2 fruit fly cellular contexts compared by ENCODE assay signal in the genomic region with DNA sequence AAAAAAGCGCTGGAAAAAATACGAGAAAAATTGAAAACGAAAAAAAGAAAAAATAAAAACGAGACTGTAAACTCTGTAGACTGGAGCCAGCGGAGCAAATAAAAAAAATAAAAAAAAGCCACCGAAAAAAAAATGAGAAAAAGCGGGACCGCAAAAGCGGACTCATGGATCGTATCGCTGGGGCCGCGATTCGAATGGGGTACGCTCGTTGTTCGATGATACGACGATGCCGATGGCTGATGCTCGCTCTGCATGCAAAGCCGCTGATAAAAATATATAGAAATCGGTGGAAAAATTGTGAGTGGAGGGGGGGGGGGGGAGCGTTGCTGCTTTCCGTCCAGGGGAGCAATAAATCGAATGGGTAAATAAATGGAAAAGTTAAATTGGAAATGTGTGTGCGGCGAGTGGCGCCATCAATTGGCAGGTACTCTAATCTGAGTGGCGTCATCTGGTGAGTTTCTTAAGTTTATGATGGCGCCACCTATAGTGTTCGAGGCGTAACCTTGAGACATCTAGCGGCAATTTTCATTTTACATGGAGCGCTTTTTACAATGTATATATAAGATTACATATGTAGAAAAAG.
A peak's percentile ranks its signal among the peaks of the same experiment; 100 is the strongest.
TF ChIP-seq lines count a peak whose summit lies in the region.

No protein-coding gene starts in this region.

TF ChIP-seq in whole organism, embryonic, 481 proteins besides CTCF, POLR2A, EP300 and RAD21 (continued from another document and continues in another):
- peak; percentile 56 for TF ChIP-seq CG9215 (GFP tag; IDR thresholded peaks at IDR 0.05; lab: Robert Waterston, UW)
- TF ChIP-seq NFAT (GFP tag; IDR thresholded peaks at IDR 0.05; lab: Robert Waterston, UW), result peak; percentile 96
- peak; percentile 2 for TF ChIP-seq D19A (tag; optimal IDR thresholded peaks at IDR 0.05; lab: Kevin White, UChicago)
- TF ChIP-seq Atf6 (GFP tag; IDR thresholded peaks at IDR 0.05; lab: Robert Waterston, UW), result 0 out of 2 replicates have a peak, but pooled peaks have one; percentile 15
- peak; percentile 55 for TF ChIP-seq shn (GFP tag; optimal IDR thresholded peaks at IDR 0.05; lab: Kevin White, UChicago)
- 0 out of 2 replicates have a peak, but pooled peaks have one; percentile 27 for TF ChIP-seq CG43689 (GFP tag; IDR thresholded peaks at IDR 0.05; lab: Robert Waterston, UW)
- peak; percentile 66 for TF ChIP-seq sob (GFP tag; IDR thresholded peaks at IDR 0.05; lab: Robert Waterston, UW)
- peak; percentile 93 for TF ChIP-seq Rfx (GFP tag; IDR thresholded peaks at IDR 0.05; lab: Robert Waterston, UW)
- peak; percentile 21 for TF ChIP-seq ewg (GFP tag; optimal IDR thresholded peaks at IDR 0.05; lab: Kevin White, UChicago)
- no peak for TF ChIP-seq Doc3 (GFP tag; IDR thresholded peaks at IDR 0.05; lab: Robert Waterston, UW; ENCODE audit: partially characterized antibody)
- no peak for TF ChIP-seq CrebB (tag; optimal IDR thresholded peaks at IDR 0.05; lab: Kevin White, UChicago)
- peak; percentile 2 for TF ChIP-seq BEAF-32 (GFP tag; optimal IDR thresholded peaks at IDR 0.05; lab: Kevin White, UChicago)
- peak; percentile 46 for TF ChIP-seq CG12155 (GFP tag; optimal IDR thresholded peaks at IDR 0.05; lab: Kevin White, UChicago)
- TF ChIP-seq jigr1 (GFP tag; IDR thresholded peaks at IDR 0.05; lab: Robert Waterston, UW), result peak; percentile 43; the same call in 2 of the 3 replicates
- TF ChIP-seq Sox100B (GFP tag; optimal IDR thresholded peaks at IDR 0.05; lab: Kevin White, UChicago), result no peak
- no peak for TF ChIP-seq toy (GFP tag; IDR thresholded peaks at IDR 0.05; lab: Robert Waterston, UW)
- peak; percentile 25 for TF ChIP-seq Usf (GFP tag; optimal IDR thresholded peaks at IDR 0.05; lab: Kevin White, UChicago)
- TF ChIP-seq CG12299 (tag; optimal IDR thresholded peaks at IDR 0.05; lab: Kevin White, UChicago), result no peak
- TF ChIP-seq CG1792 (GFP tag; optimal IDR thresholded peaks at IDR 0.05; lab: Kevin White, UChicago), result no peak
- peak; percentile 76 for TF ChIP-seq aop (GFP tag; IDR thresholded peaks at IDR 0.05; lab: Robert Waterston, UW)
- peak; percentile 54; the same call in 1 of the 2 replicates for TF ChIP-seq CG6689 (GFP tag; IDR thresholded peaks at IDR 0.05; lab: Robert Waterston, UW)
- peak; percentile 61; the same call in 1 of the 2 replicates for TF ChIP-seq HLH3B (GFP tag; IDR thresholded peaks at IDR 0.05; lab: Robert Waterston, UW)
- peak; percentile 34 for TF ChIP-seq Myb (GFP tag; optimal IDR thresholded peaks at IDR 0.05; lab: Kevin White, UChicago)
- TF ChIP-seq zfh2 (GFP tag; optimal IDR thresholded peaks at IDR 0.05; lab: Kevin White, UChicago), result no peak
- peak; percentile 66; the same call in 1 of the 2 replicates for TF ChIP-seq CG7372 (GFP tag; IDR thresholded peaks at IDR 0.05; lab: Robert Waterston, UW)
- no peak for TF ChIP-seq CG10147 (GFP tag; optimal IDR thresholded peaks at IDR 0.05; lab: Kevin White, UChicago)
- peak; percentile 74 for TF ChIP-seq Hr3 (GFP tag; optimal IDR thresholded peaks at IDR 0.05; lab: Kevin White, UChicago)
- TF ChIP-seq CG7963 (GFP tag; IDR thresholded peaks at IDR 0.05; lab: Robert Waterston, UW; ENCODE audit: partially characterized antibody), result no peak
- peak; percentile 87 for TF ChIP-seq ken (GFP tag; IDR thresholded peaks at IDR 0.05; lab: Robert Waterston, UW)
- peak; percentile 31 for TF ChIP-seq CG10654 (GFP tag; optimal IDR thresholded peaks at IDR 0.05; lab: Kevin White, UChicago)
- peak; percentile 45 for TF ChIP-seq sug (tag; optimal IDR thresholded peaks at IDR 0.05; lab: Kevin White, UChicago)
- TF ChIP-seq E2f1 (GFP tag; IDR thresholded peaks at IDR 0.05; lab: Robert Waterston, UW), result peak; percentile 81
- TF ChIP-seq Awh (GFP tag; IDR thresholded peaks at IDR 0.05; lab: Robert Waterston, UW), result peak; percentile 70
- no peak for TF ChIP-seq ac (GFP tag; optimal IDR thresholded peaks at IDR 0.05; lab: Kevin White, UChicago)
- TF ChIP-seq Dip2 (GFP tag; IDR thresholded peaks at IDR 0.05; lab: Robert Waterston, UW), result no peak
- peak; percentile 97 for TF ChIP-seq Drgx (GFP tag; IDR thresholded peaks at IDR 0.05; lab: Robert Waterston, UW)
- peak; percentile 42; the same call in 1 of the 2 replicates for TF ChIP-seq Poxn (GFP tag; IDR thresholded peaks at IDR 0.05; lab: Robert Waterston, UW)
- TF ChIP-seq CG4730 (GFP tag; IDR thresholded peaks at IDR 0.05; lab: Robert Waterston, UW), result peak; percentile 76
- TF ChIP-seq nerfin-1 (tag; optimal IDR thresholded peaks at IDR 0.05; lab: Kevin White, UChicago), result no peak
- peak; percentile 58 for TF ChIP-seq NfI (GFP tag; optimal IDR thresholded peaks at IDR 0.05; lab: Kevin White, UChicago)
- TF ChIP-seq Hsf (GFP tag; optimal IDR thresholded peaks at IDR 0.05; lab: Kevin White, UChicago), result peak; percentile 65
- TF ChIP-seq HLHmδ (GFP tag; optimal IDR thresholded peaks at IDR 0.05; lab: Kevin White, UChicago), result peak; percentile 63
- TF ChIP-seq CG12104 (GFP tag; optimal IDR thresholded peaks at IDR 0.05; lab: Kevin White, UChicago), result no peak
- TF ChIP-seq vnd (GFP tag; IDR thresholded peaks at IDR 0.05; lab: Robert Waterston, UW; ENCODE audit: partially characterized antibody), result no peak
- no peak for TF ChIP-seq CG33557 (GFP tag; optimal IDR thresholded peaks at IDR 0.05; lab: Kevin White, UChicago)
- TF ChIP-seq sc (optimal IDR thresholded peaks at IDR 0.05; lab: Kevin White, UChicago), result no peak
- peak; percentile 38 for TF ChIP-seq sc (GFP tag; optimal IDR thresholded peaks at IDR 0.05; lab: Kevin White, UChicago)
- no peak for TF ChIP-seq Sin3A (optimal IDR thresholded peaks at IDR 0.05; lab: Kevin White, UChicago)
- TF ChIP-seq Taf1 (GFP tag; IDR thresholded peaks at IDR 0.05; lab: Robert Waterston, UW), result peak; percentile 85
- peak; percentile 67 for TF ChIP-seq ftz-f1 (GFP tag; optimal IDR thresholded peaks at IDR 0.05; lab: Kevin White, UChicago)
- TF ChIP-seq corto (GFP tag; optimal IDR thresholded peaks at IDR 0.05; lab: Kevin White, UChicago), result peak; percentile 69
- TF ChIP-seq slou (GFP tag; optimal IDR thresholded peaks at IDR 0.05; lab: Kevin White, UChicago), result no peak
- TF ChIP-seq fd3F (GFP tag; optimal IDR thresholded peaks at IDR 0.05; lab: Kevin White, UChicago), result peak; percentile 33
- no peak for TF ChIP-seq CG4707 (GFP tag; optimal IDR thresholded peaks at IDR 0.05; lab: Kevin White, UChicago)
- TF ChIP-seq CG17568 (GFP tag; optimal IDR thresholded peaks at IDR 0.05; lab: Kevin White, UChicago), result no peak
- no peak for TF ChIP-seq trh (GFP tag; optimal IDR thresholded peaks at IDR 0.05; lab: Kevin White, UChicago)
- no peak for TF ChIP-seq Hey (tag; optimal IDR thresholded peaks at IDR 0.05; lab: Kevin White, UChicago)
- TF ChIP-seq B-H2 (GFP tag; optimal IDR thresholded peaks at IDR 0.05; lab: Kevin White, UChicago), result peak; percentile 30
- peak; percentile 87 for TF ChIP-seq zfh1 (GFP tag; IDR thresholded peaks at IDR 0.05; lab: Robert Waterston, UW)
- no peak for TF ChIP-seq CG31388 (GFP tag; optimal IDR thresholded peaks at IDR 0.05; lab: Kevin White, UChicago)
- TF ChIP-seq Hand (GFP tag; optimal IDR thresholded peaks at IDR 0.05; lab: Kevin White, UChicago), result no peak
- TF ChIP-seq odd (GFP tag; optimal IDR thresholded peaks at IDR 0.05; lab: Kevin White, UChicago), result peak; percentile 24

TF ChIP-seq in whole organism, prepupa, 60 proteins besides CTCF, POLR2A, EP300 and RAD21 (continued from another document):
- TF ChIP-seq spab (GFP tag; optimal IDR thresholded peaks at IDR 0.05; lab: Kevin White, UChicago) (peak; percentile 98), eg (GFP tag; IDR thresholded peaks at IDR 0.05; lab: Robert Waterston, UW) (peak; percentile 98), CG6854 (GFP tag; optimal IDR thresholded peaks at IDR 0.05; lab: Kevin White, UChicago) (peak; percentile 99), net (GFP tag; optimal IDR thresholded peaks at IDR 0.05; lab: Kevin White, UChicago) (peak; percentile 98), CG3919 (GFP tag; optimal IDR thresholded peaks at IDR 0.05; lab: Kevin White, UChicago) (peak; percentile 90), CG32006 (GFP tag; optimal IDR thresholded peaks at IDR 0.05; lab: Kevin White, UChicago) (peak; percentile 91), CG11762 (GFP tag; optimal IDR thresholded peaks at IDR 0.05; lab: Kevin White, UChicago; ENCODE audit: insufficient read depth) (peak; percentile 94), CG6276 (GFP tag; optimal IDR thresholded peaks at IDR 0.05; lab: Kevin White, UChicago) (peak; percentile 100), CG8632 (GFP tag; optimal IDR thresholded peaks at IDR 0.05; lab: Kevin White, UChicago) (peak; percentile 94), vri (GFP tag; optimal IDR thresholded peaks at IDR 0.05; lab: Kevin White, UChicago) (peak; percentile 94)
TF ChIP-seq in whole organism, prepupa: peak in this region for 59.
